Fruit fly (Drosophila melanogaster): ENCODE data around the gene Tgs1.

Tgs1 gene

dm6 chr3R:18220211-18220749 is 35.0 kb upstream of the Tgs1 start, which contains the start of the genes CG7988 and CG7183 (continued):
- TF ChIP-seq Asciz (GFP tag; optimal IDR thresholded peaks at IDR 0.05): peak; percentile 94
- TF ChIP-seq CG42726 (GFP tag; IDR thresholded peaks at IDR 0.05; ENCODE audit: partially characterized antibody): no peak
- TF ChIP-seq eve (GFP tag; optimal IDR thresholded peaks at IDR 0.05): peak in 1 of 2 experiments; percentile 70
- TF ChIP-seq CG10366 (GFP tag; IDR thresholded peaks at IDR 0.05): peak; percentile 98
- TF ChIP-seq dmrt11E (tag; optimal IDR thresholded peaks at IDR 0.05): peak; percentile 99
- peak; percentile 99 for TF ChIP-seq zfh1 (GFP tag; IDR thresholded peaks at IDR 0.05)
- TF ChIP-seq TFAM (GFP tag; optimal IDR thresholded peaks at IDR 0.05): peak; percentile 66
- TF ChIP-seq lov (optimal IDR thresholded peaks at IDR 0.05): no peak
- TF ChIP-seq lov (GFP tag; IDR thresholded peaks at IDR 0.05): peak; percentile 95
- peak; percentile 90 for TF ChIP-seq CG7745 (tag; optimal IDR thresholded peaks at IDR 0.05)
- peak; percentile 98 for TF ChIP-seq CG15269 (tag; optimal IDR thresholded peaks at IDR 0.05)
- TF ChIP-seq tgo (GFP tag; IDR thresholded peaks at IDR 0.05): peak; percentile 99
- TF ChIP-seq CG9817 (tag; optimal IDR thresholded peaks at IDR 0.05): peak; percentile 98
- peak; percentile 99 for TF ChIP-seq CG17328 (GFP tag; IDR thresholded peaks at IDR 0.05)
- peak; percentile 98 for TF ChIP-seq CG9727 (GFP tag; optimal IDR thresholded peaks at IDR 0.05)
- no peak for TF ChIP-seq nerfin-2 (GFP tag; IDR thresholded peaks at IDR 0.05; ENCODE audit: partially characterized antibody)
- TF ChIP-seq CG8765 (GFP tag; IDR thresholded peaks at IDR 0.05): peak; percentile 95
- TF ChIP-seq maf-S (GFP tag; optimal IDR thresholded peaks at IDR 0.05): peak; percentile 94
- peak; percentile 86 for TF ChIP-seq Adf1 (GFP tag; IDR thresholded peaks at IDR 0.05)
- peak; percentile 99 for TF ChIP-seq dysf (GFP tag; IDR thresholded peaks at IDR 0.05)
- peak; percentile 99 for TF ChIP-seq Ssrp (tag; optimal IDR thresholded peaks at IDR 0.05)
- TF ChIP-seq bsh (GFP tag; optimal IDR thresholded peaks at IDR 0.05): peak; percentile 81 to 99
- peak; percentile 87 for TF ChIP-seq CG6254 (GFP tag; optimal IDR thresholded peaks at IDR 0.05)
- peak; percentile 96 for TF ChIP-seq gce (GFP tag; IDR thresholded peaks at IDR 0.05)
- TF ChIP-seq E2f2 (GFP tag; IDR thresholded peaks at IDR 0.05): peak; percentile 83
- TF ChIP-seq pzg (GFP tag; optimal IDR thresholded peaks at IDR 0.05): peak; percentile 41
- TF ChIP-seq seq (GFP tag; IDR thresholded peaks at IDR 0.05): peak; percentile 96
- peak; percentile 96 for TF ChIP-seq CG2202 (tag; optimal IDR thresholded peaks at IDR 0.05)
- peak; percentile 98 for TF ChIP-seq CG3847 (GFP tag; IDR thresholded peaks at IDR 0.05)
- peak; percentile 96 for TF ChIP-seq CG18619 (GFP tag; optimal IDR thresholded peaks at IDR 0.05)
- peak; percentile 92 for TF ChIP-seq CG31388 (GFP tag; optimal IDR thresholded peaks at IDR 0.05)
- TF ChIP-seq jing (GFP tag; optimal IDR thresholded peaks at IDR 0.05): peak; percentile 91
- peak; percentile 71 for TF ChIP-seq CG3995 (GFP tag; optimal IDR thresholded peaks at IDR 0.05)
- TF ChIP-seq CG6854 (GFP tag; optimal IDR thresholded peaks at IDR 0.05): peak; percentile 79
- TF ChIP-seq CG9932 (GFP tag; IDR thresholded peaks at IDR 0.05): peak; percentile 98
- TF ChIP-seq Hey (tag; optimal IDR thresholded peaks at IDR 0.05): no peak
- TF ChIP-seq row (GFP tag; IDR thresholded peaks at IDR 0.05): peak; percentile 100
- TF ChIP-seq CG10267 (tag; optimal IDR thresholded peaks at IDR 0.05): peak; percentile 95
- TF ChIP-seq hth (optimal IDR thresholded peaks at IDR 0.05): no peak
- TF ChIP-seq HHEX (GFP tag; optimal IDR thresholded peaks at IDR 0.05): peak; percentile 92
- TF ChIP-seq Rfx (GFP tag; IDR thresholded peaks at IDR 0.05): peak; percentile 98
- TF ChIP-seq CG12299 (tag; optimal IDR thresholded peaks at IDR 0.05): peak; percentile 97
- peak; percentile 96 to 99 for TF ChIP-seq dpn (GFP tag; optimal IDR thresholded peaks at IDR 0.05)
- peak; percentile 98 for TF ChIP-seq H15 (GFP tag; IDR thresholded peaks at IDR 0.05)
- peak; percentile 85 for TF ChIP-seq CG6683 (GFP tag; optimal IDR thresholded peaks at IDR 0.05)
- peak; percentile 93 for TF ChIP-seq CHES-1-like (GFP tag; optimal IDR thresholded peaks at IDR 0.05)
- TF ChIP-seq gt (GFP tag; IDR thresholded peaks at IDR 0.05): peak; percentile 94
- TF ChIP-seq lbe (GFP tag; optimal IDR thresholded peaks at IDR 0.05): peak; percentile 91
- peak; percentile 90 for TF ChIP-seq sqz (GFP tag; optimal IDR thresholded peaks at IDR 0.05)
- peak; percentile 86 for TF ChIP-seq CG10431 (GFP tag; optimal IDR thresholded peaks at IDR 0.05)
- TF ChIP-seq nmo (GFP tag; optimal IDR thresholded peaks at IDR 0.05): peak; percentile 99
